Fruit fly (Drosophila melanogaster) whole organism, embryonic: ENCODE data around the gene SmydA-2.

Experiments
- Adf1 ChIP-seq: fragments of 200-800 bp; sonication (Bioruptor generic); IDR thresholded peaks from 2 replicates; pipeline ENCODE4 v1.3.6; 2022; ENCODE audit warnings: missing biosample characterization, missing genetic modification characterization
- Bdp1 ChIP-seq: fragments of 200-800 bp; sonication (Bioruptor generic); optimal IDR thresholded peaks from 3 replicates; lab custom pipeline; 2016; ENCODE audit warnings: missing biosample characterization, missing genetic modification characterization
- CG12769 ChIP-seq: fragments of 200-800 bp; sonication (Bioruptor generic); optimal IDR thresholded peaks from 2 replicates; lab custom pipeline; 2019; ENCODE audit warnings: missing biosample characterization, mild to moderate bottlenecking, missing genetic modification characterization, moderate library complexity
- CG2875 ChIP-seq: fragments of 200-800 bp; sonication (Bioruptor generic); optimal IDR thresholded peaks from 2 replicates; lab custom pipeline; 2017; ENCODE audit warnings: missing biosample characterization, mild to moderate bottlenecking, missing genetic modification characterization, missing genetic modification reagents
- CG8478 ChIP-seq: fragments of >200 bp; optimal IDR thresholded peaks from 2 replicates; lab custom pipeline; 2018
- Sin3A ChIP-seq: fragments of >200 bp; optimal IDR thresholded peaks from 2 replicates; lab custom pipeline; 2018
- bcd ChIP-seq: fragments of 200-800 bp; sonication (Bioruptor generic); optimal IDR thresholded peaks from 2 replicates; lab custom pipeline; 2017; ENCODE audit warnings: missing biosample characterization, mild to moderate bottlenecking, missing genetic modification characterization
- mld ChIP-seq: fragments of 200-800 bp; sonication (Bioruptor generic); IDR thresholded peaks from 3 replicates; pipeline ENCODE4 v1.3.6; 2022; ENCODE audit warnings: missing biosample characterization, missing genetic modification characterization; ENCODE audit not compliant: partially characterized antibody

- no peak for TF ChIP-seq mld
- TF ChIP-seq Bdp1 (GFP tag; lab: Kevin White, UChicago), result no peak
- no peak for TF ChIP-seq Adf1 (GFP tag; lab: Robert Waterston, UW)
- TF ChIP-seq CG8478 (lab: Kevin White, UChicago), result no peak
- no peak for TF ChIP-seq Sin3A (lab: Kevin White, UChicago)
- TF ChIP-seq CG12769, result no peak
- no peak for TF ChIP-seq CG2875 (GFP tag; lab: Kevin White, UChicago)
- TF ChIP-seq bcd (GFP tag; lab: Kevin White, UChicago), result no peak
These were observed 7.4 kb downstream of the SmydA-2 start for dm6 chr3L:18995667-18996029.
